4 fruit fly cellular contexts compared by ENCODE assay signal in the genomic region with DNA sequence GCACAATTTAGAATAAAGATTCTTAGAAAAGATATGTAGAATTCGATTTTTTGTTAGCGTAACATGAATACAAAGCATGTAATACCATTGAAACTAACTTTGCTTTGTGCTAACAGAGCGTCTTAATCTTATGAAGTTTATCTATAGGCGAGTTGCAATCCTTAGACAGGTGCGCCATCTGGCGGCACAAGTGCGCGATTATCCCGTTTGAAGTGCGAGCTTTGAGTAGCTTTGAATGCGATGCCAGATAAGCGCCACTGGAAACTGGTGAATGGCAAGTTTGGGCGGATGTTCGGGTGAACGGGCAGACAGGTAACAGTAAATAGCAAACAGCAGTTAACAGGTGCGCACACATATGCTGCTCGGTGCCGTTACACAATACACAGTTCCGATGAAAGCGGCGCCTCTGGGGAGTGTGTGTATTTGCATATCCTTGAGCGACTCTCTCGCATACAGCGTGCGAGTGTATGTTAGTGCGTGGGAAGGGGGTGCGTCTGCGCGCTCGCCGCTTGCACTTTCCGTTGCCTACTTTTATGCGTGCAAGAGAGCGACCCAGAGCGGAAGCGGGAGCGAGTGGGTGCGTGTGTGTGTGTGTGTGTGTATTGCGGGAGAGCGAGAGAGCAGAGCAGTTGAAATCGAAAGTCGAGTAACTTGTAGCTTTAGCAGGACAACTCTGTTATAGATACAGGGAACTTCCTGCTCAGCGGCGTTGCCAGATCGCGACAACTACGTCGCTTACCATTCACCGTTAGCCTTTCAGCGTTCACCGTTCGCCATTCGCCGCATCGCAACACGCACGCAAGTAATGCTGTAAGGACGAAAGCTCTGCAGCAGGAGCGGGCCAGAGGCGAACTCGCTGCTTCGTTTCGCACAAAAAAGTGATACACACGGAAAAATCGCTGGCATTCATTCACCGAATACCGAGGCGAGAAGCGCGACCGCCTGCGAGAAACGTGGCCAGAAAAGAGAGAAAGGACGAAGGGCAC.
TF ChIP-seq lines count a peak whose summit lies in the region.

Gene CG12531, plus strand, starts transcription at position 936 of the 986 bp plus-strand sequence.

- peak; percentile 62 to 76 for TF ChIP-seq CTCF in S2 (optimal IDR thresholded peaks at IDR 0.05; lab: Kevin White, UChicago)
- TF ChIP-seq CTCF in whole organism, embryonic (GFP tag; optimal IDR thresholded peaks at IDR 0.05; lab: Kevin White, UChicago) = peak; percentile 89

TF ChIP-seq in whole organism, embryonic, 481 proteins besides CTCF, POLR2A, EP300 and RAD21:
- no peak for TF ChIP-seq Dbx (GFP tag; IDR thresholded peaks at IDR 0.05; lab: Robert Waterston, UW)
- TF ChIP-seq scrt (GFP tag; optimal IDR thresholded peaks at IDR 0.05; lab: Kevin White, UChicago) = peak; percentile 50
- peak; percentile 10; the same call in 1 of the 2 replicates for TF ChIP-seq crol (GFP tag; IDR thresholded peaks at IDR 0.05; lab: Robert Waterston, UW)
- TF ChIP-seq cg (GFP tag; optimal IDR thresholded peaks at IDR 0.05; lab: Kevin White, UChicago) = peak; percentile 61
- no peak for TF ChIP-seq NC2α (GFP tag; optimal IDR thresholded peaks at IDR 0.05; lab: Kevin White, UChicago)
- TF ChIP-seq CG8478 (optimal IDR thresholded peaks at IDR 0.05; lab: Kevin White, UChicago) = peak; percentile 22
- no peak for TF ChIP-seq CG18262 (tag; optimal IDR thresholded peaks at IDR 0.05; lab: Kevin White, UChicago)
- TF ChIP-seq yki (optimal IDR thresholded peaks at IDR 0.05; lab: Kevin White, UChicago) = peak; percentile 7
- no peak for TF ChIP-seq CG11695 (GFP tag; IDR thresholded peaks at IDR 0.05; lab: Robert Waterston, UW)
- TF ChIP-seq abd-A (tag; optimal IDR thresholded peaks at IDR 0.05; lab: Kevin White, UChicago) = peak; percentile 14
- peak in 1 of 2 experiments; percentile 12 for TF ChIP-seq Hr51 (GFP tag; optimal IDR thresholded peaks at IDR 0.05; lab: Kevin White, UChicago)
- no peak for TF ChIP-seq ranshi (GFP tag; IDR thresholded peaks at IDR 0.05; lab: Robert Waterston, UW)
- no peak for TF ChIP-seq CG4360 (GFP tag; IDR thresholded peaks at IDR 0.05; lab: Robert Waterston, UW)
- TF ChIP-seq Med (GFP tag; lab: Kevin White, UChicago) = peak; percentile 20
- TF ChIP-seq sens (GFP tag; lab: Kevin White, UChicago) = peak; percentile 28
- peak; percentile 77 for TF ChIP-seq CG12155 (GFP tag; optimal IDR thresholded peaks at IDR 0.05; lab: Kevin White, UChicago)
- peak in 1 of 2 experiments; percentile 57 for TF ChIP-seq Pdp1 (GFP tag; optimal IDR thresholded peaks at IDR 0.05; lab: Kevin White, UChicago)
- peak; percentile 24 for TF ChIP-seq CG13894 (tag; optimal IDR thresholded peaks at IDR 0.05; lab: Kevin White, UChicago)
- no peak for TF ChIP-seq CG18476 (GFP tag; optimal IDR thresholded peaks at IDR 0.05; lab: Kevin White, UChicago)
- TF ChIP-seq pros (GFP tag; optimal IDR thresholded peaks at IDR 0.05; lab: Kevin White, UChicago) = peak; percentile 39
- peak; percentile 5 for TF ChIP-seq CG3995 (GFP tag; optimal IDR thresholded peaks at IDR 0.05; lab: Kevin White, UChicago)
- TF ChIP-seq Trl (optimal IDR thresholded peaks at IDR 0.05; lab: Kevin White, UChicago) = peak; percentile 67 to 81
- no peak for TF ChIP-seq Trl (GFP tag; optimal IDR thresholded peaks at IDR 0.05; lab: Kevin White, UChicago)
- peak; percentile 90 for TF ChIP-seq ewg (GFP tag; optimal IDR thresholded peaks at IDR 0.05; lab: Kevin White, UChicago)
- peak; percentile 61; the same call in 1 of the 2 replicates for TF ChIP-seq CG32767 (GFP tag; IDR thresholded peaks at IDR 0.05; lab: Robert Waterston, UW)
- peak; percentile 10 for TF ChIP-seq pzg (GFP tag; optimal IDR thresholded peaks at IDR 0.05; lab: Kevin White, UChicago)

TF ChIP-seq in whole organism, prepupa, 60 proteins besides CTCF, POLR2A, EP300 and RAD21:
- no peak for TF ChIP-seq OdsH (GFP tag; optimal IDR thresholded peaks at IDR 0.05; lab: Kevin White, UChicago)
- no peak for TF ChIP-seq CG10631 (GFP tag; optimal IDR thresholded peaks at IDR 0.05; lab: Kevin White, UChicago)
- no peak for TF ChIP-seq Eip93F (GFP tag; optimal IDR thresholded peaks at IDR 0.05; lab: Kevin White, UChicago)
- peak; percentile 10 for TF ChIP-seq svp (GFP tag; lab: Kevin White, UChicago)
- TF ChIP-seq pdm3 (GFP tag; optimal IDR thresholded peaks at IDR 0.05; lab: Kevin White, UChicago) = no peak
- no peak for TF ChIP-seq Sox102F (GFP tag; optimal IDR thresholded peaks at IDR 0.05; lab: Kevin White, UChicago)
- no peak for TF ChIP-seq CG3032 (tag; optimal IDR thresholded peaks at IDR 0.05; lab: Kevin White, UChicago)
- peak in 1 of 2 experiments; percentile 35 for TF ChIP-seq ss (GFP tag; optimal IDR thresholded peaks at IDR 0.05; lab: Kevin White, UChicago)
- no peak for TF ChIP-seq Hr39 (GFP tag; optimal IDR thresholded peaks at IDR 0.05; lab: Kevin White, UChicago)
- TF ChIP-seq Hr4 (GFP tag; optimal IDR thresholded peaks at IDR 0.05; lab: Kevin White, UChicago) = no peak
- no peak for TF ChIP-seq spab (GFP tag; optimal IDR thresholded peaks at IDR 0.05; lab: Kevin White, UChicago)
- no peak for TF ChIP-seq Hr38 (GFP tag; optimal IDR thresholded peaks at IDR 0.05; lab: Kevin White, UChicago)

TF ChIP-seq in whole organism, pupa, 21 proteins besides CTCF, POLR2A, EP300 and RAD21:
- TF ChIP-seq rn (GFP tag; IDR thresholded peaks at IDR 0.05; lab: Robert Waterston, UW) (no peak), CG12605 (GFP tag; IDR thresholded peaks at IDR 0.05; lab: Robert Waterston, UW) (0 out of 2 replicates have a peak, but pooled peaks have one; percentile 27), Pif1A (GFP tag; optimal IDR thresholded peaks at IDR 0.05; lab: Kevin White, UChicago) (no peak), Snoo (tag; optimal IDR thresholded peaks at IDR 0.05; lab: Kevin White, UChicago) (no peak), CG14655 (GFP tag; optimal IDR thresholded peaks at IDR 0.05; lab: Kevin White, UChicago) (no peak)
TF ChIP-seq in whole organism, pupa: peak in this region for 1.
